Fruit fly (Drosophila melanogaster): Measurements from ENCODE around the gene Gr64e.

Gr64e gene

DNA sequence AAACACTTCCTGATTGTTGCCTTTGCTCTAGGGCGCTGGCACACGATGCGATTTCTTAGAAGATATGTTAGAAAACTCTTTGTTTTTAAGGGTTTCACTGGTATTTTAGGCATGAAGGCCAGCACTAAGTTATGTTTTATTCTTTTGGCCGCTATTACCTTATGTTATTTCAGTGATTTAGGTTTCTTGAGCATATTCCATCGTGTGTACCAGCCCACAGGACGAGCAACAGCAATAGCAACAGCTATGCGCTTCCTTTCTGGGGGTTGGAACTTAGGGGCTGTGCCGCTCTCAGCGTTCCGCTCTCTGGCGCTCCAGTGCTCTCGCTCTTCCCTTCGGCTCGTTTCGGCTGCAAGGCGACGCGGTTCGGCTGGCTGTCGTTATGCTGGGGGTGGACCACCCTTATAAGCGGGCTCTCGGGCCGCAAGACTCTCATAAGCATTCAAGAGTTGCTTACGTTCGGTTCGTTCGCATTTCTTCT lies 48.4 kb upstream of the Gr64e start, which contains the start of gene scrt (continued):
- TF ChIP-seq Ets65A (GFP tag): peak; percentile 82
- peak; percentile 21 for TF ChIP-seq CG11723 (GFP tag; optimal IDR thresholded peaks at IDR 0.05)
- peak; percentile 34 for TF ChIP-seq lilli (GFP tag; optimal IDR thresholded peaks at IDR 0.05)
- no peak for TF ChIP-seq run (tag; optimal IDR thresholded peaks at IDR 0.05)
- peak; percentile 11 for TF ChIP-seq CG9817 (tag; optimal IDR thresholded peaks at IDR 0.05)
- TF ChIP-seq CG8478 (optimal IDR thresholded peaks at IDR 0.05): no peak
- no peak for TF ChIP-seq Eip74EF (GFP tag; optimal IDR thresholded peaks at IDR 0.05)
- no peak for TF ChIP-seq schlank (tag; optimal IDR thresholded peaks at IDR 0.05)
- TF ChIP-seq h (optimal IDR thresholded peaks at IDR 0.05): no peak
- peak; percentile 37 for TF ChIP-seq CG10147 (GFP tag; optimal IDR thresholded peaks at IDR 0.05)
- TF ChIP-seq CG18599 (GFP tag; optimal IDR thresholded peaks at IDR 0.05): peak; percentile 57
- peak; percentile 28 for TF ChIP-seq CG12219 (GFP tag; optimal IDR thresholded peaks at IDR 0.05)
- no peak for TF ChIP-seq hbn (GFP tag; IDR thresholded peaks at IDR 0.05; ENCODE audit: partially characterized antibody)
- TF ChIP-seq gt (GFP tag; IDR thresholded peaks at IDR 0.05): no peak
- no peak for TF ChIP-seq CG7928 (GFP tag; optimal IDR thresholded peaks at IDR 0.05)
- TF ChIP-seq jing (GFP tag; optimal IDR thresholded peaks at IDR 0.05): peak; percentile 29
- TF ChIP-seq gsb (GFP tag; IDR thresholded peaks at IDR 0.05): no peak
- peak; percentile 2 for TF ChIP-seq CG4424 (GFP tag; optimal IDR thresholded peaks at IDR 0.05)
- peak; percentile 42; the same call in 1 of the 3 replicates for TF ChIP-seq CG34224 (GFP tag; IDR thresholded peaks at IDR 0.05; ENCODE audit: partially characterized antibody)
- no peak for TF ChIP-seq prd (optimal IDR thresholded peaks at IDR 0.05)
- TF ChIP-seq prd (GFP tag; IDR thresholded peaks at IDR 0.05): peak; percentile 69; the same call in 2 of the 3 replicates
- no peak for TF ChIP-seq CG8281 (tag; optimal IDR thresholded peaks at IDR 0.05)
- TF ChIP-seq ems (GFP tag; optimal IDR thresholded peaks at IDR 0.05): no peak
- 0 out of 2 replicates have a peak, but pooled peaks have one; percentile 39 for TF ChIP-seq vvl (GFP tag; IDR thresholded peaks at IDR 0.05)
- peak; percentile 18 for TF ChIP-seq CG2116 (GFP tag; optimal IDR thresholded peaks at IDR 0.05)
- peak; percentile 44 for TF ChIP-seq Jarid2 (GFP tag; optimal IDR thresholded peaks at IDR 0.05)
- TF ChIP-seq wdn (GFP tag; IDR thresholded peaks at IDR 0.05): no peak
- peak; percentile 88 for TF ChIP-seq CG13424 (tag; optimal IDR thresholded peaks at IDR 0.05)
- peak; percentile 59 for TF ChIP-seq nerfin-1 (tag; optimal IDR thresholded peaks at IDR 0.05)
- TF ChIP-seq CG1529 (GFP tag; optimal IDR thresholded peaks at IDR 0.05): peak; percentile 1
- no peak for TF ChIP-seq CG16863 (GFP tag; optimal IDR thresholded peaks at IDR 0.05)
- TF ChIP-seq pros (GFP tag; optimal IDR thresholded peaks at IDR 0.05): peak; percentile 24
- TF ChIP-seq CG17829 (tag; optimal IDR thresholded peaks at IDR 0.05): peak; percentile 66
- TF ChIP-seq CG3163 (GFP tag; optimal IDR thresholded peaks at IDR 0.05): peak; percentile 7
- TF ChIP-seq tap (tag; optimal IDR thresholded peaks at IDR 0.05): no peak
- TF ChIP-seq lov (optimal IDR thresholded peaks at IDR 0.05): no peak
- peak; percentile 32; the same call in 1 of the 3 replicates for TF ChIP-seq lov (GFP tag; IDR thresholded peaks at IDR 0.05)
- 0 out of 3 replicates have a peak, but pooled peaks have one; percentile 21 for TF ChIP-seq Opbp (GFP tag; IDR thresholded peaks at IDR 0.05; ENCODE audit: partially characterized antibody)
- peak; percentile 72 for TF ChIP-seq CG12391 (tag; optimal IDR thresholded peaks at IDR 0.05)

DNA sequence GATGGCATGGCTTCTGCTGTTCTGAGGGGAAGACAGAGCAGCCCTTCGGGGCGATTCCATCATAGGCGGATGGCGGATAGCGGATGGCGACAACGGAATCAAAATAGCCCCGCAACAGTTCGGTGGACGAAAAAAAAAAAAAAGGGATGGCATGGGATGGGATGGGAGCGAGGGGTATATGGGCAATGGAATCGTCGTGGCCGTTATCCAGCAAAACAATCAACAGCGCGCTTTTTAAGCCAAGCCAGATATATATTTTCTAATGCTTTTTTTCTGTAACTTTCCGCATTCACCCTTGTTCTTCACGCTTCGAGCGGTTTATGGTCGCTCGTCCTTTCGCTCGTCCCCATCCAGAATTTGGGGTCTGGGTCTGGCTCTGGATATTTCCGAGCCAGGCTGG lies 36.4 kb upstream of the Gr64e start:
- TF ChIP-seq Dref (GFP tag; IDR thresholded peaks at IDR 0.05): 0 out of 2 replicates have a peak, but pooled peaks have one; percentile 31
- TF ChIP-seq tll (GFP tag; optimal IDR thresholded peaks at IDR 0.05): no peak
- no peak for TF ChIP-seq usp (GFP tag; optimal IDR thresholded peaks at IDR 0.05)
- TF ChIP-seq CG32532 (GFP tag; IDR thresholded peaks at IDR 0.05): 0 out of 2 replicates have a peak, but pooled peaks have one; percentile 11
- no peak for TF ChIP-seq CG3847 (GFP tag; IDR thresholded peaks at IDR 0.05)
- TF ChIP-seq sqz (GFP tag; optimal IDR thresholded peaks at IDR 0.05): peak; percentile 59
- TF ChIP-seq scrt (GFP tag; optimal IDR thresholded peaks at IDR 0.05): peak; percentile 83
- TF ChIP-seq crol (GFP tag; IDR thresholded peaks at IDR 0.05): peak; percentile 52
- no peak for TF ChIP-seq GATAe (GFP tag; conservative IDR thresholded peaks at IDR 0.05)
- peak; percentile 88 for TF ChIP-seq CG13894 (tag; optimal IDR thresholded peaks at IDR 0.05)
- TF ChIP-seq CG2116 (GFP tag; optimal IDR thresholded peaks at IDR 0.05): no peak

Data from whole organism, embryonic.